Fruit fly (Drosophila melanogaster): ENCODE data around the gene Tsp26A.

Gene Tsp26A

dm6 chr2L:5977070-5977728 is 22.8 kb upstream of the Tsp26A start (continued):
- TF ChIP-seq H2.0 (GFP tag; IDR thresholded peaks at IDR 0.05) (no peak), CG18599 (GFP tag; optimal IDR thresholded peaks at IDR 0.05) (peak; percentile 46), toy (GFP tag; IDR thresholded peaks at IDR 0.05) (no peak), CG31388 (GFP tag; optimal IDR thresholded peaks at IDR 0.05) (no peak), CG3163 (GFP tag; optimal IDR thresholded peaks at IDR 0.05) (no peak), CG12104 (GFP tag; optimal IDR thresholded peaks at IDR 0.05) (no peak), CoRest (tag; optimal IDR thresholded peaks at IDR 0.05) (no peak), hb (GFP tag; IDR thresholded peaks at IDR 0.05; ENCODE audit: partially characterized antibody) (no peak), CG8290 (GFP tag; optimal IDR thresholded peaks at IDR 0.05) (no peak), CG8290 (tag; optimal IDR thresholded peaks at IDR 0.05) (peak in 1 of 2 experiments; percentile 17), CG11504 (tag; optimal IDR thresholded peaks at IDR 0.05) (peak; percentile 2), tio (GFP tag; optimal IDR thresholded peaks at IDR 0.05) (no peak), CG3281 (GFP tag; optimal IDR thresholded peaks at IDR 0.05) (peak; percentile 20), CG8089 (GFP tag; optimal IDR thresholded peaks at IDR 0.05) (no peak), lbe (GFP tag; optimal IDR thresholded peaks at IDR 0.05) (peak; percentile 19), chinmo (GFP tag; IDR thresholded peaks at IDR 0.05; ENCODE audit: partially characterized antibody) (no peak), ATbp (GFP tag; optimal IDR thresholded peaks at IDR 0.05) (no peak), ERR (GFP tag; optimal IDR thresholded peaks at IDR 0.05) (no peak), CG13775 (GFP tag; optimal IDR thresholded peaks at IDR 0.05) (no peak), nerfin-1 (tag; optimal IDR thresholded peaks at IDR 0.05) (no peak), CG2678 (tag; optimal IDR thresholded peaks at IDR 0.05) (peak; percentile 27), Hey (tag; optimal IDR thresholded peaks at IDR 0.05) (peak; percentile 51), emc (GFP tag; optimal IDR thresholded peaks at IDR 0.05) (no peak), CG6272 (GFP tag; IDR thresholded peaks at IDR 0.05) (no peak), Tbp (GFP tag; optimal IDR thresholded peaks at IDR 0.05) (no peak), exex (tag; optimal IDR thresholded peaks at IDR 0.05) (peak; percentile 42), sens (GFP tag) (peak; percentile 74), cato (GFP tag; optimal IDR thresholded peaks at IDR 0.05; ENCODE audit: borderline replicate concordance) (no peak), fd64A (GFP tag; optimal IDR thresholded peaks at IDR 0.05) (no peak), CG4854 (GFP tag; optimal IDR thresholded peaks at IDR 0.05) (no peak), slou (GFP tag; optimal IDR thresholded peaks at IDR 0.05) (no peak), ac (GFP tag; optimal IDR thresholded peaks at IDR 0.05) (no peak), wdn (GFP tag; IDR thresholded peaks at IDR 0.05) (no peak), TFAM (GFP tag; optimal IDR thresholded peaks at IDR 0.05) (no peak), Sry-β (GFP tag; optimal IDR thresholded peaks at IDR 0.05) (no peak), Fer1 (GFP tag; optimal IDR thresholded peaks at IDR 0.05) (peak; percentile 48), NC2α (GFP tag; optimal IDR thresholded peaks at IDR 0.05) (no peak), Hmr (GFP tag; optimal IDR thresholded peaks at IDR 0.05) (no peak), Lim3 (GFP tag; IDR thresholded peaks at IDR 0.05) (no peak), CG12071 (GFP tag; optimal IDR thresholded peaks at IDR 0.05) (peak; percentile 8), hkb (optimal IDR thresholded peaks at IDR 0.05) (no peak), hkb (GFP tag; IDR thresholded peaks at IDR 0.05) (no peak), HmgZ (tag; optimal IDR thresholded peaks at IDR 0.05) (peak; percentile 22), Jarid2 (GFP tag; optimal IDR thresholded peaks at IDR 0.05) (no peak), CG6765 (GFP tag; optimal IDR thresholded peaks at IDR 0.05) (peak; percentile 58), wor (GFP tag; IDR thresholded peaks at IDR 0.05) (no peak), lab (GFP tag; optimal IDR thresholded peaks at IDR 0.05) (peak; percentile 58), Nf-YB (GFP tag; optimal IDR thresholded peaks at IDR 0.05) (no peak), gce (GFP tag; IDR thresholded peaks at IDR 0.05) (no peak), Aef1 (GFP tag; IDR thresholded peaks at IDR 0.05) (no peak), CG10654 (GFP tag; optimal IDR thresholded peaks at IDR 0.05) (no peak)
